Fruit fly (Drosophila melanogaster): ENCODE results near the gene CG2747.

dm6 chr3R:7992100-7992499 is 38.5 kb downstream of the CG2747 start:
- no peak for TF ChIP-seq psq (optimal IDR thresholded peaks at IDR 0.05)
- no peak for TF ChIP-seq usp (GFP tag; optimal IDR thresholded peaks at IDR 0.05)
- TF ChIP-seq EcR (GFP tag; optimal IDR thresholded peaks at IDR 0.05): no peak
- TF ChIP-seq pan (optimal IDR thresholded peaks at IDR 0.05): no peak
- no peak for TF ChIP-seq Dll (optimal IDR thresholded peaks at IDR 0.05)
- no peak for TF ChIP-seq CG8478 (optimal IDR thresholded peaks at IDR 0.05)

All from whole organism.